Fruit fly (Drosophila melanogaster) whole organism, wandering third instar larva: Measurements from ENCODE around the gene Ldh.

Source experiments
- Abd-B ChIP-seq: fragments of >200 bp; optimal IDR thresholded peaks from 2 replicates; lab custom pipeline; 2017; ENCODE audit warnings: missing biosample characterization, missing genetic modification characterization
- CG32264 ChIP-seq: fragments of 200-800 bp; sonication (Bioruptor generic); optimal IDR thresholded peaks from 2 replicates; lab custom pipeline; 2016; ENCODE audit warnings: missing biosample characterization, missing genetic modification characterization
- CrebA ChIP-seq: fragments of 200-800 bp; sonication (Bioruptor generic); optimal IDR thresholded peaks from 2 replicates; lab custom pipeline; 2016; ENCODE audit warnings: missing biosample characterization, mild to moderate bottlenecking, missing genetic modification characterization, borderline replicate concordance
- Dif ChIP-seq: fragments of 200-275, 200-300 bp; sonication (Bioruptor generic); optimal IDR thresholded peaks from 2 replicates; lab custom pipeline; 2018; ENCODE audit warnings: missing biosample characterization, missing genetic modification characterization; ENCODE audit not compliant: partially characterized antibody
- HLH106 ChIP-seq: fragments of 200-800 bp; optimal IDR thresholded peaks from 3 replicates; lab custom pipeline; 2019; ENCODE audit warnings: missing biosample characterization, mild to moderate bottlenecking, missing genetic modification characterization, moderate library complexity
- Hnf4 ChIP-seq: fragments of 200-800 bp; sonication (Bioruptor generic); optimal IDR thresholded peaks from 2 replicates; lab custom pipeline; 2016; ENCODE audit warnings: missing biosample characterization, mild to moderate bottlenecking, missing genetic modification characterization
- Hr83 ChIP-seq: fragments of 200-300 bp; sonication (Bioruptor generic); optimal IDR thresholded peaks from 2 replicates; lab custom pipeline; 2016; ENCODE audit warnings: missing biosample characterization, mild to moderate bottlenecking, missing genetic modification characterization, moderate library complexity; ENCODE audit not compliant: poor library complexity, severe bottlenecking
- Jra ChIP-seq: sonication (Bioruptor generic); optimal IDR thresholded peaks from 2 replicates; lab custom pipeline; 2016; ENCODE audit warnings: missing biosample characterization, missing genetic modification characterization
- Mio ChIP-seq: sonication (Bioruptor generic); optimal IDR thresholded peaks from 2 replicates; lab custom pipeline; 2016; ENCODE audit warnings: missing biosample characterization, missing genetic modification characterization
- Myc ChIP-seq: fragments of >200 bp; optimal IDR thresholded peaks from 2 replicates; lab custom pipeline; 2017
- N ChIP-seq: fragments of >200 bp; optimal IDR thresholded peaks from 2 replicates; lab custom pipeline; 2018; ENCODE audit warnings: missing biosample characterization, missing external identifiers, missing genetic modification characterization
- OdsH ChIP-seq: fragments of 200-800 bp; sonication (Bioruptor generic); optimal IDR thresholded peaks from 2 replicates; lab custom pipeline; 2016; ENCODE audit warnings: missing biosample characterization, mild to moderate bottlenecking, missing genetic modification characterization
- Rel ChIP-seq, 2 experiments: fragments of 200-800 bp; sonication (Bioruptor generic) in 1 of 2; optimal IDR thresholded peaks; 2 replicates in 1 of 2; 3 replicates in 1 of 2; lab custom pipeline; 2016 to 2019; ENCODE audit warnings: mild to moderate bottlenecking in 2 of 2, missing biosample characterization in 2 of 2, missing genetic modification characterization in 2 of 2, moderate library complexity in 1 of 2
- Sp1 ChIP-seq: fragments of 200-800 bp; sonication (Bioruptor generic); optimal IDR thresholded peaks from 3 replicates; lab custom pipeline; 2019; ENCODE audit warnings: missing biosample characterization, mild to moderate bottlenecking, missing genetic modification characterization, moderate library complexity
- Vsx2 ChIP-seq: fragments of 200-300, 225-300 bp; sonication (Bioruptor generic); optimal IDR thresholded peaks from 2 replicates; lab custom pipeline; 2018; ENCODE audit warnings: missing biosample characterization, missing genetic modification characterization; ENCODE audit not compliant: partially characterized antibody
- br ChIP-seq: fragments of 200-800 bp; sonication (Bioruptor generic); optimal IDR thresholded peaks from 2 replicates; lab custom pipeline; 2016; ENCODE audit warnings: missing biosample characterization, missing genetic modification characterization
- dl ChIP-seq, 2 experiments: fragments of 175-275, 200-275 bp in 1 of 2; fragments of 200-275 bp in 1 of 2; sonication (Bioruptor generic); optimal IDR thresholded peaks; lab custom pipeline; 2018; ENCODE audit warnings: mild to moderate bottlenecking in 2 of 2, missing biosample characterization in 2 of 2, missing genetic modification characterization in 2 of 2, moderate library complexity in 2 of 2; ENCODE audit not compliant: partially characterized antibody in 2 of 2, insufficient read depth in 1 of 2
- dmrt93B ChIP-seq: fragments of 200-800 bp; sonication (Bioruptor generic); optimal IDR thresholded peaks from 2 replicates; lab custom pipeline; 2018; ENCODE audit warnings: missing biosample characterization, mild to moderate bottlenecking, missing genetic modification characterization
- dsf ChIP-seq: sonication (Bioruptor generic); optimal IDR thresholded peaks from 2 replicates; lab custom pipeline; 2016; ENCODE audit warnings: missing biosample characterization, missing genetic modification characterization, borderline replicate concordance
- ey ChIP-seq: fragments of 200-800 bp; sonication (Bioruptor generic); optimal IDR thresholded peaks from 2 replicates; lab custom pipeline; 2016; ENCODE audit warnings: missing biosample characterization, missing genetic modification characterization
- foxo ChIP-seq, 2 experiments: fragments of 200-800 bp; sonication (Bioruptor generic); optimal IDR thresholded peaks; 2 replicates in 1 of 2; 3 replicates in 1 of 2; lab custom pipeline; 2016 to 2017; ENCODE audit warnings: missing biosample characterization in 2 of 2, missing genetic modification characterization in 2 of 2
- fru ChIP-seq: fragments of 200-800 bp; sonication (Bioruptor generic); optimal IDR thresholded peaks from 3 replicates; lab custom pipeline; 2016; ENCODE audit warnings: missing biosample characterization, mild to moderate bottlenecking, missing genetic modification characterization
- h ChIP-seq: fragments of 200-800 bp; sonication (Bioruptor generic); optimal IDR thresholded peaks from 3 replicates; lab custom pipeline; 2016; ENCODE audit warnings: missing biosample characterization, mild to moderate bottlenecking, missing genetic modification characterization
- lola ChIP-seq: fragments of >200 bp; optimal IDR thresholded peaks from 2 replicates; lab custom pipeline; 2017; ENCODE audit warnings: missing biosample characterization, missing genetic modification characterization
- pan ChIP-seq: fragments of >200 bp; optimal IDR thresholded peaks from 2 replicates; lab custom pipeline; 2017
- psq ChIP-seq: fragments of 200-800 bp; sonication (Bioruptor generic); optimal IDR thresholded peaks from 3 replicates; lab custom pipeline; 2017; ENCODE audit warnings: missing biosample characterization, mild to moderate bottlenecking, missing genetic modification characterization, moderate library complexity
- rgr ChIP-seq: fragments of 200-800 bp; sonication (Bioruptor generic); optimal IDR thresholded peaks from 3 replicates; lab custom pipeline; 2016; ENCODE audit warnings: missing biosample characterization, mild to moderate bottlenecking, missing genetic modification characterization
- sage ChIP-seq: fragments of 200-800 bp; sonication (Bioruptor generic); optimal IDR thresholded peaks from 2 replicates; lab custom pipeline; 2016; ENCODE audit warnings: missing biosample characterization, mild to moderate bottlenecking, missing genetic modification characterization
- tai ChIP-seq: sonication (Bioruptor generic); optimal IDR thresholded peaks from 2 replicates; lab custom pipeline; 2016; ENCODE audit warnings: missing biosample characterization, missing genetic modification characterization
- usp ChIP-seq: fragments of >200 bp; optimal IDR thresholded peaks from 2 replicates; lab custom pipeline; 2017; ENCODE audit warnings: missing biosample characterization, missing genetic modification characterization
- woc ChIP-seq: sonication (Bioruptor generic); optimal IDR thresholded peaks from 2 replicates; lab custom pipeline; 2016; ENCODE audit warnings: missing biosample characterization, mild to moderate bottlenecking, missing genetic modification characterization

Ldh gene

DNA sequence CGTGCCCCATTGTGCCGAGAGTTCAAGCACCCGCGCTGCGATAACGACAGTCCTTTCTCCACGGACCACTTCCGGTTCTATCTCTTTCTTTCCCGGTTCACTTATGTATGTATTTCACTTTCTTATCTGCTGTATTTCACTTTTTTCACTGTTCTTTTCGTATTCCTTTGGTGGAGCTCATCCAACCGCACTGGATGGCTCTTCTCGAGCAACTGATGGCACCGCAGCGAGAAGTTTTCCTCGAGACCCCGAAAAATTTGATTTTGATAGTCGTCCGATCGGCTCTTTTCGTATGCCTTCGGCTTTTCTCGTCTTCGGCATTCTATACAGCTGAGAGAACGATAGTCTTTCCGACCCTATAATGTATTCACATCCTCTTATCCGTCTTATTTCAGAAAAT lies 44.7 kb downstream of the Ldh start, which contains the start of gene LanA:
Gene LanA (minus strand): TSS at position 217 of the 400 bp plus-strand sequence.
- TF ChIP-seq Mio (GFP tag; lab: Kevin White, UChicago) (no peak), Sp1 (GFP tag; lab: Kevin White, UChicago) (peak; percentile 6), Rel (GFP tag; optimal IDR thresholded peaks at IDR 0.05; lab: Kevin White, UChicago) (no peak), Rel (tag; optimal IDR thresholded peaks at IDR 0.05; lab: Kevin White, UChicago) (peak; percentile 45), fru (no peak), HLH106 (tag; lab: Kevin White, UChicago) (peak; percentile 8), usp (GFP tag; lab: Kevin White, UChicago) (no peak), Dif (peak; percentile 52), Hr83 (GFP tag; lab: Kevin White, UChicago) (peak; percentile 16), Vsx2 (GFP tag; lab: Kevin White, UChicago) (peak; percentile 22), tai (GFP tag; lab: Kevin White, UChicago) (no peak)

DNA sequence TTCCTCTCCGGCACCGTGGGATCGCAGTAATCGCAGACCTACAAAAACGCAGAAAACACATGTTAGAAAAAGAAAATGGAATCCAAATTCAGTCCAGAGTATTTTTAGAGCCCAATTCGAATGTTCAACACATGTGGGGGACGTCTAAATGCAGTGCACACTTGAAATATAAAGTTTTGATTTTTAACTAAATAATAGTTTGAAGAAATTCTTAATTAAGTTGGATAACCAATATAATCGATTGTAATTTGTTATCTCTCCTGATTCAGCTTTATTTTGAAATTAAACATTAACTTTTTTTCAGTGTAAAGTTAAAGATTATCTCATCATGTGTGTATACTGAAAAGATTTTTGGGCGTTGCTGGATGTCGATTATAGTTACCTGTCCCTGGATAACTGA lies 45.3 kb downstream of the Ldh start:
- no peak for TF ChIP-seq Hr83 (GFP tag; lab: Kevin White, UChicago)
- no peak for TF ChIP-seq usp (GFP tag; lab: Kevin White, UChicago)
- peak; percentile 79 for TF ChIP-seq fru
- peak; percentile 47 for TF ChIP-seq Sp1 (GFP tag; lab: Kevin White, UChicago)
- TF ChIP-seq dmrt93B (GFP tag; lab: Kevin White, UChicago): no peak
- peak; percentile 55 for TF ChIP-seq Hnf4 (GFP tag; lab: Kevin White, UChicago)
- no peak for TF ChIP-seq N (GFP tag; lab: Kevin White, UChicago)
- no peak for TF ChIP-seq tai (GFP tag; lab: Kevin White, UChicago)
- no peak for TF ChIP-seq Vsx2 (GFP tag; lab: Kevin White, UChicago)
- peak; percentile 58 for TF ChIP-seq woc (GFP tag; lab: Kevin White, UChicago)
- TF ChIP-seq Mio (GFP tag; lab: Kevin White, UChicago): no peak
- peak; percentile 69 for TF ChIP-seq h
- TF ChIP-seq Dif: no peak
- peak; percentile 43 for TF ChIP-seq HLH106 (tag; lab: Kevin White, UChicago)
- TF ChIP-seq Abd-B (GFP tag; lab: Kevin White, UChicago): no peak
- TF ChIP-seq Jra (GFP tag; lab: Kevin White, UChicago): no peak
- no peak for TF ChIP-seq CrebA (GFP tag; lab: Kevin White, UChicago)
- TF ChIP-seq dl (GFP tag; optimal IDR thresholded peaks at IDR 0.05; lab: Kevin White, UChicago; ENCODE audit: insufficient read depth in 1 of 2, partially characterized antibody in 2 of 2): no peak
- peak; percentile 68 for TF ChIP-seq ey (GFP tag; lab: Kevin White, UChicago)
- TF ChIP-seq br: peak; percentile 26
- no peak for TF ChIP-seq dsf (GFP tag; lab: Kevin White, UChicago)
- peak in 1 of 2 experiments; percentile 71 for TF ChIP-seq foxo (GFP tag; optimal IDR thresholded peaks at IDR 0.05; lab: Kevin White, UChicago)
- TF ChIP-seq sage (GFP tag; lab: Kevin White, UChicago): no peak
- TF ChIP-seq Myc: no peak
- no peak for TF ChIP-seq pan (lab: Kevin White, UChicago)
- TF ChIP-seq CG32264: no peak
- peak; percentile 11 for TF ChIP-seq psq
- TF ChIP-seq Rel (GFP tag; optimal IDR thresholded peaks at IDR 0.05; lab: Kevin White, UChicago): no peak
- TF ChIP-seq Rel (tag; optimal IDR thresholded peaks at IDR 0.05; lab: Kevin White, UChicago): no peak
- peak; percentile 72 for TF ChIP-seq OdsH (GFP tag; lab: Kevin White, UChicago)
- TF ChIP-seq rgr (GFP tag; lab: Kevin White, UChicago): peak; percentile 67
- TF ChIP-seq, all 38 proteins: peak for 12

DNA sequence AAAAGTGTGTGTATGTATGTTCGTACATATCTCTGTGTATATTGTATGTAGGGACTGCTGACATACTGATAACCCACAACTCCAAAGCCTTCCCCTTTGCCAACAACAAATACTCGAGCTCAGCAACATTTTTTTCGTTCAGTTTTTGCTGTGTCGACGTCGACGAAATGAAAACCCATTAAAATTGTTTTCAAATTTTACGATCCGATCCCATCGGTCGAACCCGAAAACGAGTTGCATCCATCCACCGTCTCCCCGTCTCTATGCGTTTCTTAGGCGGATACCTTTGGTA lies 45.8 kb downstream of the Ldh start:
- TF ChIP-seq psq (peak; percentile 7), dsf (GFP tag; lab: Kevin White, UChicago) (no peak)

dm6 chr3L:6215976-6216786 lies 46.3 kb downstream of the Ldh start:
- no peak for TF ChIP-seq pan (lab: Kevin White, UChicago)
- no peak for TF ChIP-seq CrebA (GFP tag; lab: Kevin White, UChicago)
- no peak for TF ChIP-seq fru
- TF ChIP-seq lola (GFP tag; lab: Kevin White, UChicago): no peak
- TF ChIP-seq CG32264: no peak
- TF ChIP-seq ey (GFP tag; lab: Kevin White, UChicago): no peak
- no peak for TF ChIP-seq dl (GFP tag; optimal IDR thresholded peaks at IDR 0.05; lab: Kevin White, UChicago; ENCODE audit: insufficient read depth in 1 of 2, partially characterized antibody in 2 of 2)
- TF ChIP-seq Dif: no peak
- TF ChIP-seq Mio (GFP tag; lab: Kevin White, UChicago): no peak
- no peak for TF ChIP-seq Hnf4 (GFP tag; lab: Kevin White, UChicago)
- no peak for TF ChIP-seq usp (GFP tag; lab: Kevin White, UChicago)
- TF ChIP-seq HLH106 (tag; lab: Kevin White, UChicago): no peak
- no peak for TF ChIP-seq OdsH (GFP tag; lab: Kevin White, UChicago)
- TF ChIP-seq N (GFP tag; lab: Kevin White, UChicago): no peak
- no peak for TF ChIP-seq dsf (GFP tag; lab: Kevin White, UChicago)
- TF ChIP-seq woc (GFP tag; lab: Kevin White, UChicago): no peak
- TF ChIP-seq sage (GFP tag; lab: Kevin White, UChicago): no peak
- TF ChIP-seq tai (GFP tag; lab: Kevin White, UChicago): no peak
- TF ChIP-seq Jra (GFP tag; lab: Kevin White, UChicago): no peak
- no peak for TF ChIP-seq Rel (GFP tag; optimal IDR thresholded peaks at IDR 0.05; lab: Kevin White, UChicago)
- TF ChIP-seq Rel (tag; optimal IDR thresholded peaks at IDR 0.05; lab: Kevin White, UChicago): no peak
- TF ChIP-seq, all 38 proteins: peak for 0
